Worm (Caenorhabditis elegans) whole organism, L3 larva: ENCODE measurements around the gene C06E1.1.

Experiments used
- R02D3.7 ChIP-seq: fragments of 150-350 bp; optimal IDR thresholded peaks from 2 replicates; lab custom pipeline; 2014; ENCODE audit warnings: missing biosample characterization, missing genetic modification characterization
- ZK546.5 ChIP-seq: sonication (generic microtip); optimal IDR thresholded peaks from 2 replicates; lab custom pipeline; 2017; ENCODE audit warnings: missing biosample characterization, missing genetic modification characterization
- ama-1 ChIP-seq: fragments of 150-350 bp; optimal IDR thresholded peaks from 2 replicates; lab custom pipeline; 2018
- fos-1 ChIP-seq: fragments of 150-350 bp; optimal IDR thresholded peaks from 2 replicates; lab custom pipeline; 2014; ENCODE audit warnings: missing biosample characterization, missing genetic modification characterization
- lin-39 ChIP-seq: fragments of 150-350 bp; optimal IDR thresholded peaks from 2 replicates; lab custom pipeline; 2018; ENCODE audit warnings: missing biosample characterization, missing genetic modification reagents, missing genetic modification characterization
- nhr-11 ChIP-seq: fragments of 150-350 bp; optimal IDR thresholded peaks from 2 replicates; lab custom pipeline; 2014; ENCODE audit warnings: missing biosample characterization, missing genetic modification characterization
- unc-62 ChIP-seq: fragments of 150-350 bp; sonication (generic microtip); optimal IDR thresholded peaks from 4 replicates; lab custom pipeline; 2014; ENCODE audit warnings: missing biosample characterization, missing genetic modification reagents, missing genetic modification characterization
- ztf-11 ChIP-seq: fragments of 150-350 bp; optimal IDR thresholded peaks from 2 replicates; lab custom pipeline; 2014; ENCODE audit warnings: missing biosample characterization, missing genetic modification characterization

DNA sequence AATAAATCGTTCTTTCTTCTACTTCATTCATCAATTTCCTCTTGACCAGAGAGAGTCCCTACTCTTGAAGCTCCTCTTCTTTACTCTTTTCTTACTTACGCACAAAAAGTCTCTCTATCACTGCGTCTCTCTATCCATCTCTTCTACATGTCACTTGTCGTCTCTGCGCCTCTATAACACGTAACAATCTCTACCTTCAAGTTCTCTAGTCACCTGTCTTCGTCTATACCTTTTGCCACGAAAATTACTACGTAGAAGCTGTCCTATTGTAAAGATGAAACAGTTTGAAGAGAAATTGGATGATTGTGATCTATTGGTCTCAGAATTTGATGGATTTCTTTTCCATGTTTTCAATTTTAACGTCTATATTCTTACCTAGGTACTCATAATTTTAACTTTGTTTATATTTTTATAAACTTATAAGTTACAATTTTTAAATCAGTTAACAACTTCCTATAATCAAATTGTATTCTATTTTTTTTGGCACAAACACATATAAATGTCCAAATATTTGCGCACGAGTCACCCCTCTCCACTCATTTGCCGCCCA is 48.7 kb upstream of the C06E1.1 start, which contains the start of gene C02D5.2:
- TF ChIP-seq ZK546.5 (tag; lab: Kevin White, UChicago) (no peak), unc-62 (GFP tag; lab: Kevin White, UChicago) (peak; percentile 30), R02D3.7 (tag; lab: Kevin White, UChicago) (no peak), nhr-11 (peak; percentile 6), ama-1 (lab: Kevin White, UChicago) (no peak), lin-39 (tag; lab: Kevin White, UChicago) (peak; percentile 48), ztf-11 (tag; lab: Kevin White, UChicago) (no peak), fos-1 (tag; lab: Kevin White, UChicago) (no peak)
